Worm (Caenorhabditis elegans) whole organism, L4/young adult: ENCODE measurements around the gene M176.16.

Source experiments
- W03F9.2 ChIP-seq: fragments of 150-350 bp; optimal IDR thresholded peaks from 2 replicates; lab custom pipeline; 2014; ENCODE audit warnings: missing biosample characterization, missing genetic modification characterization
- dao-5 ChIP-seq: sonication (generic microtip); optimal IDR thresholded peaks from 2 replicates; lab custom pipeline; 2016; ENCODE audit warnings: missing genotype, missing genetic modification characterization, moderate library complexity, missing compliant biosample characterization
- him-1 ChIP-seq: sonication (generic microtip); optimal IDR thresholded peaks from 2 replicates; lab custom pipeline; 2016; ENCODE audit warnings: missing genotype, missing genetic modification reagents, missing genetic modification characterization, missing compliant biosample characterization

Gene M176.16

DNA sequence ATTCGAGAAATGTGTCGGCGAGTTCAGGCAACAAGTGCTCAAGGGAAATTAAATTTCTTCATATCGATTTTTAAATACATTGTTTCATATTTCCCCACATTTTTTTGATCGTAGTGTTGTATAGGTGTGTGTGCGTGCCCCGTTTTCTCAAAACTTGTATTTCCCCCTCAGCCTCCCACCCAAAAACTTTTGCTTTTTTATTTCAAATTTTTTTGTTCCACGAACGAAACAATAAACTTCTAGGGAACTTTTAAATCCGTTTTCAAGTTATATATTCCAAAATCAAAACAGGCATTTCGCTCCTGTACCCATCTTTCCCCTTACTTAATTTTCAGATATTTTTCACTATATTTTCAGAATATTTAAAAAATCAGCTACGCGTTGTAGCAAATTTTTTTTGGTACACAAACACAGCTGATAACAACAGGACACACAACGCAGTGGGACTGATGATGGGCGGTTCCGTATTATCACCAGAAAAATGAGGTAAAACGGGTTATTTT is at the start of gene M176.16, which contains the start of gene M176.4:
TSS of gene M176.16 (plus strand) at position 453 of the 503 bp plus-strand sequence.
TSS of gene M176.4 (plus strand) at position 301 of the 503 bp plus-strand sequence.
- TF ChIP-seq W03F9.2 = no peak
- TF ChIP-seq dao-5 (tag; lab: Kevin White, UChicago) = no peak
- TF ChIP-seq him-1 = no peak

DNA sequence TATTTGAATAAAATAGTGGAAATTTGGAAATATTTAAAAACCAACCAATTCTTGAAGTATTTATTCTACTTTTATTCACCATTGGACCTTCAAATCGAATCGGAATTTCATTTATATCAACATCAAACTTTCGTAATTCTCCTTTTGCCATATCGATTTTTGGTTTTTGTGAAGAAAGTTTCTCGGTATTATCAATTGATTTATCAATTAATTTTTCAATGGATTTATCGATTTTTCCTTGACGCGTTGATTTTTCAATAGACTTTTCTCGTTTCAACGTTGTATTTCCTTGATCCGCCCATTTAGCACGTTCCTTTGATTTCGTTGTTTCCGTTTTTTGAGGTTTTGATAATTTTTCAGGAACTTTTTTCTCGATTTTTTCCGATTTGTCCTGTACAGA is 48.9 kb upstream of the M176.16 start:
- TF ChIP-seq W03F9.2 (no peak), dao-5 (tag; lab: Kevin White, UChicago) (no peak), him-1 (no peak)

DNA sequence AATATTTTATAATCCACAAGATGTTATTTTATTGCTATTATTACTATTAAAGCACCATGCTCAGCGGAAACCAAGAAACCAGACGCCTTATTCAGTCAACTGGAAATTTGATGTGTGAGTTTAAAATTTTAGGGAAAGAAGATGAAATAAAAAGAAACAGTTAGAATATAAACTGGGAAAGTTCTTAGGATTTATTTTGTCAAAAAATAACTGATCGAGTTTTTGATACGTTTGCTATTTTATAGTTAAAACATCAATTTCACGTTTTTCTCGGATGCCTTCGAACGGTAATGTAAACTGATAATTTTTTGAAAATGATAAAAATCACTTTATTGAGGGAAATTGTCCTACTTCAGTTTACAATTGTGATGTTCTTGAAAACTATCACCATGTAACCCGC is 45.9 kb upstream of the M176.16 start, which contains the start of gene C06C3.3:
TSS of gene C06C3.3 (minus strand) at position 101 of the 400 bp plus-strand sequence.
- TF ChIP-seq him-1 = no peak
- TF ChIP-seq W03F9.2 = no peak
- TF ChIP-seq dao-5 (tag; lab: Kevin White, UChicago) = no peak

DNA sequence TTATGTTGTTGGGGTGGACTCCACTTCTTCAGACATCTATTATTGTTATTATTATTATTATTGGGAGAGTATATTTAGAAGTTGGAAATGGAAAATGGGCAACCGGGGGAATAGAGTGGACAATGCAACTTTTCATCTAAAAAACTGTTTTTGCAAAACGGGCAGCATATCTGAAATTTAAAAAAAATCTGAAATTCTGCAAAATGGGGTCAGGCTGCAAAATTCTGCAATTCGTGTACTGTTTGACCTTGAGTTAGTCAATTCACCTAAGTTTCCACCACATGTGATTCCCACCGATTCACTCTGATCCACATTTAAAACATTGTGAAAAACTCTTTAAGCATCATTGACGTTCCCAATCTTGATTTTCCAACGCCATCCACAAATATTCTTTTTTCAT is 45.3 kb upstream of the M176.16 start, which contains the start of gene C06C3.4:
TSS of gene C06C3.4 (plus strand) at position 301 of the 400 bp plus-strand sequence.
- TF ChIP-seq dao-5 (tag; lab: Kevin White, UChicago) (no peak), W03F9.2 (no peak), him-1 (no peak)

DNA sequence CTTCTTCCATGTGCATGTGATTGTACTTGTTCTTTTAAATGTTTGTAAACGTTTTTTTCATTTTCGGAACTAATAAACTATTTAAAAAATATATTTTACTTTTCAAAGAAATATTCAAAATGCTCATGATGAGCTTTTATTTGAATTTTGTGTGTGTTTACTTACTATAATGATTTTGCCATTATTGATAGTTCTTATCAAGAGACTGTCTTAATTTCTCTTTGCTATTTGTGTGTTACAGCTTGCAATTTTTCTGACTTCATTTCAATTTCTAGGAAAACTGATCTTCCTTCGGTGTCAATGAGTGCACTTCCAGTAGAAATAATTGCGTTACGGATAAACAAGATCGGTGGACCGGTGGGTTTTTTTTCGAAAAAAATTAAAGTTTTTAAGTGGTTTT is 43.5 kb upstream of the M176.16 start, which contains the start of gene C06C3.12:
TSS of gene C06C3.12 (plus strand) at position 301 of the 400 bp plus-strand sequence.
- TF ChIP-seq W03F9.2 = no peak
- TF ChIP-seq him-1 = no peak
- no peak for TF ChIP-seq dao-5 (tag; lab: Kevin White, UChicago)

DNA sequence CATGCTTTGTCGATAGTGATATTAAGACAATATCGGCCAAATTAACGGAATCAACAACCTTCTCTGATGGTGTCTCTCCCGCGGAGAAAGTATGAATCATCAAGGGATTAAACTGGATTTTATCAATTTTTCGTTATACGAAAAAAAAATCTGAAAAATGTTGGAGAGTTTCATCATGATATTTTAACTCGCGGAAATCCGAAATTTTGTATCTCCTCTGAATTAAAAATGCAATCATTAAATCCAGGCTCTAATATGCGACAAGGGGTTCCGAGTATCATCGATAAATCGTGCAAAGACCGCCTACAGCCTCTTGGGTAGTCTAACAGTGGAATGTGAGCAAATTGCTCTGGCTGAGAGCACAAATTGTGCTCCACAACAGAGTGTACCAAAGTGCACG is 41.2 kb upstream of the M176.16 start, which contains the start of gene C06C3.10:
TSS of gene C06C3.10 (minus strand) at position 101 of the 400 bp plus-strand sequence.
- TF ChIP-seq W03F9.2 (no peak), him-1 (no peak), dao-5 (tag; lab: Kevin White, UChicago) (no peak)

DNA sequence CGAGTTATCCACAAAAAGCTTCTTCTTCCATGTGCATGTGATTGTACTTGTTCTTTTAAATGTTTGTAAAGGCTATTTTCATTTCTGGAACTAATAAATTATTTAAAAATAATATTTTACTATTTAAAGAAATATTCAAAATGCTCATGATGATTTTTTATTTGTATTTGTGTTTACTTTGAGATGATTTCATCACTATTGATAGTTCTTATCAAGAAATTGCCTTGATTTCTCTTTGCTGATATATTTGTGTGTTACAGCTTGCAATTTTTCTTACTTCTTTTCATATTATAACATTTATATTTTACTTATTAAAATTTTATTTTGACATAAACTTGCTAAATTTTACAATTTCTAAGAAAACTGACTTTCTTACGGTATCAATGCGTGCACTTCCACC is 40.1 kb upstream of the M176.16 start:
- TF ChIP-seq dao-5 (tag; lab: Kevin White, UChicago) (no peak), W03F9.2 (no peak), him-1 (no peak)

DNA sequence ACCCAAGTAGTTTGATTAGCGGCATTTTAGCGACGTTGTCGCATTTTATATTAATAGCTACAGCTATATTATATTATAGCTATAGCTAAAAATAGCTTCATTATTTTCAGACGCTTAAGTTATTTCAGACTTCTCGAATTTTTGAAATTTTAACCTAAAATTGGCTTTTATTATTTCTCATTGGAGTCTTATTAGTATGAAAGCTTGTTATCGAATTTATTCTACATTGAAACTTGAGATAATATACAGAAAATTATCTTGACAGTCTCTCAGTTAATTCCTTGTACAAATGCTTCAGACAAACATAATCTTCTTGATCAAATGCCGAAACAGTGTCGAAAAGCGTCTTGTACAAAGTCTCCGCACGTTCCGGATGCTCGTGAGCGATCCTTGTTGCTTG is 38.5 kb upstream of the M176.16 start, which contains the start of gene srh-48:
TSS of gene srh-48 (plus strand) at position 301 of the 400 bp plus-strand sequence.
- no peak for TF ChIP-seq him-1

DNA sequence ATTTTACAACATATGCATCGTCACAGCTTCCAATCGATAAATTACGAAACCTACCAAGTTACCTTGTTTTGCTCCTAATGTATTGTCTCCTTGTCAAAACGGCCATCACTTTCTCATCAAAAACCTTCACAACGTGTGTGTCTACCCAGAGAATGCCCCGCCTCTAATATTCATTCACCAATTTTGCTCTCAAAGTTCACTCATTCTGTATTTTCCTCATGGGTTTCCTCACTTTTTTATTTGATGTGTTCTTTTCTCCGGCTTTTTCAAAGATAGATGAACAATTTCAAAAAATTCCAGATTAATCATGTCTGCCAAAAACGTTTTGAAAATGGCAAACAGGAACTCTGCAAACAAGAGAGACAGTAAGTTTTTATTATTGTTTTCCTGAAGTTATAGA is 33.1 kb upstream of the M176.16 start, which contains the start of gene C06C3.7:
TSS of gene C06C3.7 (plus strand) at position 301 of the 400 bp plus-strand sequence.
- TF ChIP-seq W03F9.2 (no peak), dao-5 (tag; lab: Kevin White, UChicago) (no peak), him-1 (no peak)

DNA sequence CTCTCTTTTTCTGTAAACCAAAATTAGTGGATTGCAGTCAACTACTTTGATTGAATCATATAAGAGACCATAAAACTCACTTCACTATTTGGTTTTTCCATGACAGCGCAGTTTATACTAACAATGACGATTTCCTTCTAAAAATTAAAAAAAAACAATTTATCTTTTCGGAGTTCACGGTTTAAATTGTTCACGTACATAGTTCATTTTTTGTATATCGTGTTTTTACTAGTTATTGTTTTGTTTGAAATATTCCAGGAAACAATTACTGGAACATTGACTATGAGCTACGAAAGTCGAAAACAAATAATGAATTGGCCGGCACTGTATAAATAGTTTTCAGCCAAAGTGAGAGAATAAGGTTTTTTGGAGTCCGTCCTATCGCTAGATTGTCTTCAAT is 25.6 kb upstream of the M176.16 start, which contains the start of gene lido-17:
TSS of gene lido-17 (minus strand) at position 101 of the 400 bp plus-strand sequence.
- TF ChIP-seq W03F9.2 (no peak), dao-5 (tag; lab: Kevin White, UChicago) (no peak), him-1 (no peak)

DNA sequence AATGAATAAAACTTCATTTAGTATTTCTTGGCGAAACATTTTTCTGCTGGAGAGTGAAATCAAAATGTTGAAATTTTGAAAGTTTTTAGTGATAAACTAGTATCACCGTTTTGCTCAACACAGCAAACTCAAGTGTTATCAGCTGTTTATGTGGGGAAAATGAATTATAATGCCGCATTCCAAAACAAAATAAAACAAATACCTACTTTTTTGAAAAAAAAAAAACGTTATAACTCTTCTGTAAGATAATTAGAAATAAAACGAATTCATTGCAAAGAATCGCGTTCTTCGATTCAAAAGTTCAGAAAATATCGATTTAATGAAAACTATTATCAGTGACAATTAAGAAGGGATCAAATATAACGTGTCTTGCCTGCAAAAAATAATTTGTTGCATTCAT is 20.8 kb upstream of the M176.16 start, which contains the start of gene Y51B9A.9:
TSS of gene Y51B9A.9 (minus strand) at position 101 of the 400 bp plus-strand sequence.
- TF ChIP-seq W03F9.2 = no peak
- no peak for TF ChIP-seq him-1
- no peak for TF ChIP-seq dao-5 (tag; lab: Kevin White, UChicago)

DNA sequence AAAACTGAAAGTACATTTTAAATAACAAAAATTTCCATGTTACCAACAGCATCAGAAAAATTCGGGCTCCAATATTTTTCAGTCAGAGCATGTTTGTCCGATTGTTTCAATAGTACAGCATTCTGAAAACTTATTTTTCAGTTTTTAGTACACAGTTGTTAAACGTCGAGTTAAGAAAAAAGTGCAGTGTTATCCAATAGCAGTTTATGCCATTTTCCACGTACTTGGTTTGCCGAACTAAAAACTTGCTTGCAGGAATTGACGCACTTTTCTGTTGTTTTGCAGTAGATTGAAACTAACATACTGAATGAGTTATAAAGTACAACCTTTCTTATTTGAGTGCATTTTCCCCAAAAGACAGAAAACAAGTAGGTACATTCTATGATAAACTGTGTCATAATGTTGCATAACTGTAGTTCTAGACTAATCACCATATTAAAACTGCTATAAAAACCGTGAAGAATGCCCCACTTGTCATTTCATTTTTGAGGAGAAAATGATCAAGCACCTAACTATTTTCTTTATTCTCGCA is 19.9 kb upstream of the M176.16 start, which contains the start of the genes Y51B9A.14 and Y51B9A.8:
TSS of gene Y51B9A.14 (minus strand) at position 101 of the 532 bp plus-strand sequence.
TSS of gene Y51B9A.8 (plus strand) at position 482 of the 532 bp plus-strand sequence.
- no peak for TF ChIP-seq W03F9.2

DNA sequence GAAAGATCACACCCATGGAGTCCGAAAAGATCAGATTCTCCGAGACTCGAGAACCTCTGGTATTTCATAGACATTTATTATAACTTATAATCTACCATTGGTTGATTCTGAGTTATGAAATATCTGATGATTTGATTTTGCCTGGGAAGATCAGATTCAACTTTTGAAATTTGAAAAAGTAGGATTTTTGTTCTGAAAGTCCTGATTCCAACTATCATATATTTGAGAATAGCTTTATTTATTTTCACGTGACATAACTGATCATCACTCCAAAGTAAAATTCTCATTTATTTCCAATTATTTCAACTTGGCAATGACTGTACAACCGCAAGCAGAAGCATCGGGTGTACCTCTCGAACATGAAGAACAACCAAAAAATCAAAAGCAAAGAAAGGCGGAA is 18.6 kb upstream of the M176.16 start, which contains the start of gene Y51B9A.7:
TSS of gene Y51B9A.7 (plus strand) at position 301 of the 400 bp plus-strand sequence.
- TF ChIP-seq W03F9.2 (no peak), dao-5 (tag; lab: Kevin White, UChicago) (no peak), him-1 (no peak)

DNA sequence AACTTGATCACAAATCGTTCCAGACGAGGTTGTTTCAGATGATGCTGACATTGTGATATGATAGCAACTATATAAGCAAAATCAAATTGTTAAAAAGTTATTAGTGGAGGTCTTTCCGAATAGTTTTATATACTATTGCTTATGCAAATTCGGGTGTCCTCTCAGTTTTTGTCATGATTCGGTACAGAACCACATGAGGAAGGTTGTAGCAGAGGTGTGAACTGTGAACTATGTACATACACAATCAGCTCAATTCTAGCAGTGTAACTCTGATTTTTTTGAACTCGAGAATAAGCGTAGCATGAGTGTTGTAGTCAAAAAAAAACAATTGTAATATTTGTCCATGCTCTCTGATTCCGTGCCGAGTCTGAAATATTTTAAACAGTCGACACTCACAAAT is 15.2 kb upstream of the M176.16 start, which contains the start of gene Y51B9A.6:
TSS of gene Y51B9A.6 (minus strand) at position 101 of the 400 bp plus-strand sequence.
- TF ChIP-seq W03F9.2 (no peak), dao-5 (tag; lab: Kevin White, UChicago) (no peak), him-1 (no peak)

DNA sequence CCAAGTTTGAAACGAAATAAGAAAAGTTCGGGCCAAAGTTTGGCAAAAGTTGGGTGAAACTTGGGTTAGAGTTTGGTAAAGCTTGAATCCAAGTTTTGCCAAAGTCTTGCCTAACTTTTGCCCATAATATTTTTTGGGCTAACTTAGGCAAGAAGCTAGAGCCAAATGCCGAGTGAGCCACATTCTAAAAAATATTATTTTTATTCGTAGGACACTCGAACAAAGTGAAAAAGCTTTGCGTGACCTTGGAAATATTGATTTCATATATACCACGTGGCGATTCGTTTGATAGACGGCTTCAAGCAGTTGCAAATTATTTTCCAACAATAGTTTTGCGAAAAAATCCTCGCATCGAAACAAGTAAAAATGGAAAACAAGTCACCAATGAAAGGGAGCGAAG is 14.5 kb upstream of the M176.16 start, which contains the start of gene Y51B9A.5:
TSS of gene Y51B9A.5 (plus strand) at position 301 of the 400 bp plus-strand sequence.
- TF ChIP-seq dao-5 (tag; lab: Kevin White, UChicago) (no peak), W03F9.2 (no peak), him-1 (no peak)
